Worm (Caenorhabditis elegans) whole organism, late embryonic: ENCODE data around the gene his-63.

Source experiments
- ahr-1 ChIP-seq: sonication (generic microtip); optimal IDR thresholded peaks from 2 replicates; lab custom pipeline; 2016; ENCODE audit warnings: missing genetic modification characterization, missing compliant biosample characterization
- ama-1 ChIP-seq: fragments of 150-350 bp; optimal IDR thresholded peaks from 2 replicates; lab custom pipeline; 2014
- ceh-18 ChIP-seq: sonication (generic microtip); optimal IDR thresholded peaks from 2 replicates; lab custom pipeline; 2016; ENCODE audit warnings: missing genetic modification characterization, missing compliant biosample characterization
- ceh-2 ChIP-seq: sonication (generic microtip); optimal IDR thresholded peaks from 2 replicates; lab custom pipeline; 2016; ENCODE audit warnings: missing genotype, missing genetic modification characterization, missing compliant biosample characterization
- ceh-22 ChIP-seq: sonication (generic microtip); optimal IDR thresholded peaks from 2 replicates; lab custom pipeline; 2017; ENCODE audit warnings: missing biosample characterization, missing genetic modification characterization
- ceh-31 ChIP-seq: sonication (generic microtip); optimal IDR thresholded peaks from 2 replicates; lab custom pipeline; 2016; ENCODE audit warnings: missing genetic modification characterization, missing compliant biosample characterization
- ceh-34 ChIP-seq: sonication (generic microtip); optimal IDR thresholded peaks from 2 replicates; lab custom pipeline; 2016; ENCODE audit warnings: mild to moderate bottlenecking, missing genetic modification characterization, missing compliant biosample characterization
- ceh-48 ChIP-seq: sonication (generic microtip); optimal IDR thresholded peaks from 2 replicates; lab custom pipeline; 2016; ENCODE audit warnings: missing genetic modification characterization, inconsistent platforms, missing compliant biosample characterization
- ceh-6 ChIP-seq: fragments of 200-800 bp; sonication (Bioruptor generic); optimal IDR thresholded peaks from 2 replicates; lab custom pipeline; 2018; ENCODE audit warnings: mild to moderate bottlenecking, missing genetic modification characterization, missing compliant biosample characterization
- che-1 ChIP-seq: sonication (generic microtip); optimal IDR thresholded peaks from 2 replicates; lab custom pipeline; 2016; ENCODE audit warnings: mild to moderate bottlenecking, missing genetic modification characterization, missing compliant biosample characterization
- elt-4 ChIP-seq: sonication (generic microtip); optimal IDR thresholded peaks from 2 replicates; lab custom pipeline; 2016; ENCODE audit warnings: missing genetic modification characterization, missing compliant biosample characterization
- ets-4 ChIP-seq: sonication (generic microtip); optimal IDR thresholded peaks from 2 replicates; lab custom pipeline; 2016; ENCODE audit warnings: missing genetic modification characterization, missing compliant biosample characterization
- fax-1 ChIP-seq: sonication (generic microtip); optimal IDR thresholded peaks from 2 replicates; lab custom pipeline; 2016; ENCODE audit warnings: missing genotype, missing genetic modification characterization, missing compliant biosample characterization
- fkh-10 ChIP-seq: fragments of 150-350 bp; optimal IDR thresholded peaks from 2 replicates; lab custom pipeline; 2014; ENCODE audit warnings: missing biosample characterization, missing genetic modification reagents, missing genetic modification characterization
- fkh-6 ChIP-seq: sonication (generic microtip); optimal IDR thresholded peaks from 2 replicates; lab custom pipeline; 2016; ENCODE audit warnings: missing genetic modification characterization, missing compliant biosample characterization
- gmeb-2 ChIP-seq: sonication (generic microtip); optimal IDR thresholded peaks from 2 replicates; lab custom pipeline; 2016; ENCODE audit warnings: missing genetic modification characterization, inconsistent platforms, missing compliant biosample characterization
- hlh-15 ChIP-seq: sonication (generic microtip); optimal IDR thresholded peaks from 2 replicates; lab custom pipeline; 2016; ENCODE audit warnings: missing genetic modification characterization, missing compliant biosample characterization
- hlh-30 ChIP-seq: sonication (generic microtip); optimal IDR thresholded peaks from 2 replicates; lab custom pipeline; 2017; ENCODE audit warnings: antibody characterized with exemption, missing genetic modification characterization, missing compliant biosample characterization; ENCODE audit not compliant: insufficient read depth
- lim-6 ChIP-seq: sonication (generic microtip); optimal IDR thresholded peaks from 2 replicates; lab custom pipeline; 2016; ENCODE audit warnings: missing genetic modification characterization, missing compliant biosample characterization
- nfya-1 ChIP-seq: sonication (generic microtip); optimal IDR thresholded peaks from 2 replicates; lab custom pipeline; 2017; ENCODE audit warnings: missing genetic modification characterization, mild to moderate bottlenecking, missing compliant biosample characterization, antibody characterized with exemption, moderate library complexity
- nhr-232 ChIP-seq: sonication (generic microtip); optimal IDR thresholded peaks from 2 replicates; lab custom pipeline; 2016; ENCODE audit warnings: missing genetic modification characterization, missing compliant biosample characterization
- npax-4 ChIP-seq: sonication (generic microtip); optimal IDR thresholded peaks from 2 replicates; lab custom pipeline; 2016; ENCODE audit warnings: missing genetic modification characterization, missing compliant biosample characterization
- odd-2 ChIP-seq: sonication (generic microtip); optimal IDR thresholded peaks from 2 replicates; lab custom pipeline; 2017; ENCODE audit warnings: antibody characterized with exemption, mild to moderate bottlenecking, missing genetic modification characterization, missing compliant biosample characterization
- pag-3 ChIP-seq: sonication (generic microtip); optimal IDR thresholded peaks from 2 replicates; lab custom pipeline; 2016; ENCODE audit warnings: missing compliant biosample characterization, missing genetic modification characterization, borderline replicate concordance
- pat-9 ChIP-seq: fragments of 200-800 bp; sonication (Bioruptor generic); optimal IDR thresholded peaks from 2 replicates; lab custom pipeline; 2018; ENCODE audit warnings: mild to moderate bottlenecking, missing genetic modification characterization, moderate library complexity, missing compliant biosample characterization
- pax-1 ChIP-seq: fragments of 150-350 bp; optimal IDR thresholded peaks from 2 replicates; lab custom pipeline; 2014; ENCODE audit warnings: missing biosample characterization, missing genetic modification characterization
- pha-4 ChIP-seq: fragments of 150-350 bp; optimal IDR thresholded peaks from 2 replicates; lab custom pipeline; 2018; ENCODE audit warnings: missing biosample characterization, missing genetic modification reagents, missing genetic modification characterization
- pqm-1 ChIP-seq: sonication (generic microtip); optimal IDR thresholded peaks from 2 replicates; lab custom pipeline; 2016; ENCODE audit warnings: missing genetic modification characterization, missing compliant biosample characterization
- pros-1 ChIP-seq: fragments of 150-350 bp; optimal IDR thresholded peaks from 2 replicates; lab custom pipeline; 2014; ENCODE audit warnings: missing biosample characterization, missing genetic modification reagents, missing genetic modification characterization
- ref-2 ChIP-seq: sonication (generic microtip); optimal IDR thresholded peaks from 2 replicates; lab custom pipeline; 2016; ENCODE audit warnings: missing genetic modification characterization, missing compliant biosample characterization
- sdc-2 ChIP-seq: sonication (generic microtip); optimal IDR thresholded peaks from 2 replicates; lab custom pipeline; 2016; ENCODE audit warnings: missing genotype, missing genetic modification characterization, missing compliant biosample characterization
- tbx-2 ChIP-seq: sonication (generic microtip); optimal IDR thresholded peaks from 2 replicates; lab custom pipeline; 2016; ENCODE audit warnings: missing genetic modification characterization, missing compliant biosample characterization
- ttx-3 ChIP-seq: sonication (generic microtip); optimal IDR thresholded peaks from 2 replicates; lab custom pipeline; 2016; ENCODE audit warnings: missing genetic modification reagents, missing genetic modification characterization, missing compliant biosample characterization
- unc-3 ChIP-seq, 2 experiments: fragments of 200-800 bp in 1 of 2; sonication (Bioruptor generic) in 1 of 2; sonication (generic microtip) in 1 of 2; conservative IDR thresholded peaks in 1 of 2; optimal IDR thresholded peaks in 1 of 2; 2 replicates each; pipeline versions ENCODE4 v1.3.6 to Lab custom; 2016 to 2022; ENCODE audit warnings: missing compliant biosample characterization in 2 of 2, missing genetic modification characterization in 2 of 2, missing genetic modification reagents in 1 of 2
- unc-42 ChIP-seq: sonication (generic microtip); optimal IDR thresholded peaks from 2 replicates; lab custom pipeline; 2016; ENCODE audit warnings: missing genotype, missing genetic modification characterization, missing compliant biosample characterization
- unc-55 ChIP-seq: sonication (generic microtip); optimal IDR thresholded peaks from 2 replicates; lab custom pipeline; 2017; ENCODE audit warnings: missing biosample characterization, missing genetic modification reagents, missing genetic modification characterization
- unc-86 ChIP-seq: sonication (generic microtip); optimal IDR thresholded peaks from 2 replicates; lab custom pipeline; 2016; ENCODE audit warnings: missing genetic modification characterization, missing compliant biosample characterization

Gene his-63

DNA sequence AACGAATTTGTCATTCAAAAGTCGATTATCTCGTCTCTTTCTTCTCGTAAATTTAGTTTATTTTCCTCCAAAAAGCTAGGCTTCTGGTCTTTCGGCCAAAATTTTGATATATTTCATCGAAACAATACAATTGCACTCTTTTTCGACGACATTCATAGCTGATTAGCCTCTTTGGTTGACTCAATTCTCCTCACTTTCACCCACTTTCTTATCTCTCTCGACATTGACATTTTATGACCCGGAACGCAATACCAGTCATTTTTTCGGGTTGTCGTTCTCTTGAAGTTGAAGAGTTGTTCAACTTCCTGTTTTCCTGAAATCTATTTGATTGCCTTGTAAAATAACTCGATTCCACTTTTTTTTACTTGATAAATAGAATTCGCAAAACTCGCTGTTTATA lies 27.9 kb upstream of the his-63 start:
- TF ChIP-seq hlh-15 (tag; lab: Kevin White, UChicago) (no peak), ceh-2 (tag; lab: Kevin White, UChicago) (no peak), pat-9 (tag; lab: Kevin White, UChicago) (no peak), ama-1 (no peak), pax-1 (tag; lab: Kevin White, UChicago) (no peak), elt-4 (tag; lab: Kevin White, UChicago) (no peak), ceh-22 (tag; lab: Kevin White, UChicago) (no peak), gmeb-2 (tag; lab: Kevin White, UChicago) (no peak), ceh-31 (tag; lab: Kevin White, UChicago) (no peak), lim-6 (tag; lab: Kevin White, UChicago) (no peak), ahr-1 (tag; lab: Kevin White, UChicago) (no peak)

- TF ChIP-seq fax-1 (tag; lab: Kevin White, UChicago) = no peak
- no peak for TF ChIP-seq nhr-232 (tag; lab: Kevin White, UChicago)
- TF ChIP-seq che-1 (tag; lab: Kevin White, UChicago) = no peak
- no peak for TF ChIP-seq ceh-34 (tag; lab: Kevin White, UChicago)
- TF ChIP-seq unc-42 (tag; lab: Kevin White, UChicago) = peak; percentile 41
- TF ChIP-seq unc-3 (GFP tag; conservative IDR thresholded peaks at IDR 0.05; lab: Robert Waterston, UW) = no peak
- no peak for TF ChIP-seq unc-3 (tag; optimal IDR thresholded peaks at IDR 0.05; lab: Kevin White, UChicago)
- no peak for TF ChIP-seq hlh-30 (tag; lab: Kevin White, UChicago)
- TF ChIP-seq ceh-48 (tag; lab: Kevin White, UChicago) = peak; percentile 33
- no peak for TF ChIP-seq fkh-6 (tag; lab: Kevin White, UChicago)
- TF ChIP-seq ceh-18 (tag; lab: Kevin White, UChicago) = peak; percentile 51
- TF ChIP-seq nfya-1 = peak; percentile 45
- TF ChIP-seq lim-6 (tag; lab: Kevin White, UChicago) = no peak
- peak; percentile 58 for TF ChIP-seq tbx-2 (tag; lab: Kevin White, UChicago)
- TF ChIP-seq npax-4 (tag; lab: Kevin White, UChicago) = no peak
- no peak for TF ChIP-seq ets-4
- peak; percentile 22 for TF ChIP-seq ceh-31 (tag; lab: Kevin White, UChicago)
- no peak for TF ChIP-seq fkh-10 (GFP tag; lab: Kevin White, UChicago)
- no peak for TF ChIP-seq sdc-2 (tag; lab: Kevin White, UChicago)
- no peak for TF ChIP-seq pros-1
- TF ChIP-seq ref-2 (tag; lab: Kevin White, UChicago) = no peak
- TF ChIP-seq ceh-6 (GFP tag; lab: Kevin White, UChicago) = no peak
Observed at ce11 chrIV:11433709-11434108, 27.0 kb upstream of the his-63 start.

ce11 chrIV:11431448-11431847 lies 24.8 kb upstream of the his-63 start:
- TF ChIP-seq fax-1 (tag; lab: Kevin White, UChicago) (no peak), nhr-232 (tag; lab: Kevin White, UChicago) (no peak), pqm-1 (tag; lab: Kevin White, UChicago) (no peak), pag-3 (tag; lab: Kevin White, UChicago) (no peak), pha-4 (no peak), unc-42 (tag; lab: Kevin White, UChicago) (peak; percentile 90), ttx-3 (no peak), unc-55 (no peak)
- TF ChIP-seq, all 69 proteins: peak for 1

DNA sequence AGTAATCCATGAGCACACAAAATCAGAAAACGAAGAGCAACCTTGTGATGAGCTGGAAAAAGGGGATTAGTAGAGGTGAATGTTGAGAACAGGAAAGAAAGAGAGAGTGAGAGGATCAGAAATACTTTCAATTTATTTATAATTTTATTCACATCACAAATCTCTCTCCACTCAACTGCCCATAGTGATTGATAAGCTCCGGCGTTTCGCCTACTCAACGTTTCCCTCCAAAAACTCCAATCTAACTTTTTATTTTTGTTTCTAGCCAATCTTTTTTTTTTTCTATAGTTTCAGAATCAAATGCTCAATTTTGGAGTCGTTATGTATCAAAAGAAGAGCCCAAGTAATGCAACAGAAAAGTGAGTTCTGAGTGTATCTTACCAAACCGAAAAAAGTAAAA lies 18.8 kb upstream of the his-63 start, which contains the start of gene kin-4:
Gene kin-4, plus strand, starts transcription at position 301 of the 400 bp plus-strand sequence.
- TF ChIP-seq odd-2 (tag; lab: Kevin White, UChicago) (no peak), pros-1 (no peak), ref-2 (tag; lab: Kevin White, UChicago) (no peak), ets-4 (no peak), unc-55 (no peak), unc-86 (tag; lab: Kevin White, UChicago) (no peak), ceh-31 (tag; lab: Kevin White, UChicago) (no peak), ttx-3 (no peak), gmeb-2 (tag; lab: Kevin White, UChicago) (no peak)
- TF ChIP-seq, all 69 proteins: peak for 0
